Fruit fly (Drosophila melanogaster): Measurements from ENCODE around the gene CG12375.

dm6 chr2L:8163025-8163351 lies 36.3 kb upstream of the CG12375 start, which contains the start of gene Piezo:
- TF ChIP-seq CG15336 (GFP tag; IDR thresholded peaks at IDR 0.05): no peak
- TF ChIP-seq Gug (GFP tag; IDR thresholded peaks at IDR 0.05): no peak
- no peak for TF ChIP-seq OdsH (GFP tag; optimal IDR thresholded peaks at IDR 0.05)
- TF ChIP-seq Hr39 (GFP tag; optimal IDR thresholded peaks at IDR 0.05): no peak
- TF ChIP-seq CG11902 (GFP tag; optimal IDR thresholded peaks at IDR 0.05): no peak
- peak; percentile 50 for TF ChIP-seq CG6808 (GFP tag; optimal IDR thresholded peaks at IDR 0.05)
- no peak for TF ChIP-seq Eip75B (GFP tag; optimal IDR thresholded peaks at IDR 0.05)
- no peak for TF ChIP-seq Blimp-1 (GFP tag; optimal IDR thresholded peaks at IDR 0.05)
- no peak for TF ChIP-seq CG8632 (GFP tag; optimal IDR thresholded peaks at IDR 0.05)
- TF ChIP-seq CG11294 (GFP tag; IDR thresholded peaks at IDR 0.05): no peak
- TF ChIP-seq CG3032 (tag; optimal IDR thresholded peaks at IDR 0.05): no peak
- no peak for TF ChIP-seq ss (GFP tag; optimal IDR thresholded peaks at IDR 0.05)

Measured in whole organism, prepupa.